Worm (Caenorhabditis elegans) whole organism, L4/young adult: ENCODE results near the gene C13C4.8.
A peak's percentile ranks its signal among the peaks of the same experiment; 100 is the strongest.
"Not testable (repeated sequence)": the region's sequence is repeated elsewhere in the genome, so short reads cannot be mapped to it uniquely, and the experiment has no call there.

ENCODE experiments used
- W03F9.2 ChIP-seq: fragments of 150-350 bp; optimal IDR thresholded peaks from 2 replicates; lab custom pipeline; 2014; ENCODE audit warnings: missing biosample characterization, missing genetic modification characterization
- dao-5 ChIP-seq: sonication (generic microtip); optimal IDR thresholded peaks from 2 replicates; lab custom pipeline; 2016; ENCODE audit warnings: missing genotype, missing genetic modification characterization, moderate library complexity, missing compliant biosample characterization
- him-1 ChIP-seq: sonication (generic microtip); optimal IDR thresholded peaks from 2 replicates; lab custom pipeline; 2016; ENCODE audit warnings: missing genotype, missing genetic modification reagents, missing genetic modification characterization, missing compliant biosample characterization

Gene C13C4.8

DNA sequence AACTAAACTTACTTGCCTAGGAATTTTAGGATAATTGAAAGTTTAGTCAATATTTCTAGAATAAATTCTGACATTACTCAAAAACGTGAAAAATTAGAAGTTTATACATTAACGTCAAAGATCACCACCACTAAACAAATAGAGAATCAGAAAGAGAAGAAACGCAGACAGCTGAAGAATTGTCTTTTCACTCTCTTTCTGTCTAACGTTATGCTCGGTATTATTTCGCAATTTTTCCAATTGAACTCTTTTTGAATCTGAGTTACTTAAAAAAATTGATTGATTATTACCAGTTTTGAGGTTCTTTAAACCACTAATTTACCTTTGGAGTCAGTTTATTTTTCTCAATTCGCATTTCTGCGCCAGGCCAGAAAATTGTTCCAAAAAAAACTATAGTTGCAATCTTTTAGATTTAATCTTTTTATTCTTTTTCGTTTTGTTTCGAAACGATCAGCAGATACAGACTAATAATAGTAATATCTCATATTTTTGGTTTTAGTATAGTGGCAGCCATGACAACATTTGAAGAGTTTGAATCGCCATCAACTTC is 16.9 kb upstream of the C13C4.8 start, which contains the start of gene nhr-154:
TSS of gene nhr-154 (plus strand) at position 500 of the 550 bp plus-strand sequence.
- TF ChIP-seq him-1 (tag; lab: Kevin White, UChicago): no peak
- TF ChIP-seq W03F9.2 (tag; lab: Kevin White, UChicago): peak; percentile 17

ce11 chrV:12103920-12104319 is 13.9 kb upstream of the C13C4.8 start, which contains the start of gene nhr-153:
Gene nhr-153, plus strand, starts transcription at chrV:12104220.
- no peak for TF ChIP-seq dao-5 (tag; lab: Kevin White, UChicago)
- TF ChIP-seq him-1 (tag; lab: Kevin White, UChicago): no peak
- TF ChIP-seq W03F9.2 (tag; lab: Kevin White, UChicago): no peak

DNA sequence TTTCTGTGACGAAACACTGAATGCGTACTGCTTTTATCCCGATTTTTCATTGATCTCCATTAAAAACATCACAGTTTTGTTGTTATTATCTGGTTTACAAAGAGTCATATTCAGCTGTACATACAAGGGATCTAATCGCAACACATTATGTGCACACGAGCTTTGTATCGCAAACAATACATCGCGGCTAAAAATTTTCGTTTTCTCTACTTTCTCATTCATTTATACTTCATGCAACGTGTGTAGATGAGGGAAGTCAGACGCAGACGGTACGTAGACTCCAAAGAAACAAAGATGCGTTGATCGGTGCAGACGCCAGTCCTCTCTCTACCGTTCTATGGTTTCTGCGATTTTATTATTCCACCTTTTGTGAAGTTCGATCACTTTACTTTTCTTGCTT is 11.0 kb upstream of the C13C4.8 start, which contains the start of gene nhr-136:
TSS of gene nhr-136 (plus strand) at position 301 of the 400 bp plus-strand sequence.
- no peak for TF ChIP-seq dao-5 (tag; lab: Kevin White, UChicago)

DNA sequence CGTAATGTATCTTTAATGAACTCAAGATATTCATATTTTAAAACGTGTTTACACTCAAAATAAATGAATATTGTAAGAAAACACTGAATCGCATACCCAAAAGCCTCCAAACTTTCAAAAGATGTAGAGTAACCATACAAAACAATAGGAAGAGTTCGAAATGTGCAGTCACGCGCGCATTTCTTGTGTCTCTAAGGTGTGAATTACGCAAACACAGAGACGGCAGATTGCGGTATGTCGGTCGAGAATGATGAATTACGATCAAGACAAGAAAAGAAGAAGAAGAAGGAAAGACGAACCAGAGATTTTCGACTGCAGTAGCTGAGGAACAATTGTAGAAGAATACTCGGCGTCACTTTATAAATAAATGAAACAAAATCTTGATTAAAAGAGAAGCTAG is 6.4 kb upstream of the C13C4.8 start, which contains the start of gene lhpp-1:
TSS of gene lhpp-1 (minus strand) at position 354 of the 400 bp plus-strand sequence.
- TF ChIP-seq dao-5 (tag; lab: Kevin White, UChicago) (no peak), him-1 (tag; lab: Kevin White, UChicago) (no peak), W03F9.2 (tag; lab: Kevin White, UChicago) (no peak)

- TF ChIP-seq W03F9.2 (tag; lab: Kevin White, UChicago) (no peak), dao-5 (tag; lab: Kevin White, UChicago) (no peak), him-1 (tag; lab: Kevin White, UChicago) (no peak)
Measured at ce11 chrV:12113726-12114125, 4.1 kb upstream of the C13C4.8 start.

DNA sequence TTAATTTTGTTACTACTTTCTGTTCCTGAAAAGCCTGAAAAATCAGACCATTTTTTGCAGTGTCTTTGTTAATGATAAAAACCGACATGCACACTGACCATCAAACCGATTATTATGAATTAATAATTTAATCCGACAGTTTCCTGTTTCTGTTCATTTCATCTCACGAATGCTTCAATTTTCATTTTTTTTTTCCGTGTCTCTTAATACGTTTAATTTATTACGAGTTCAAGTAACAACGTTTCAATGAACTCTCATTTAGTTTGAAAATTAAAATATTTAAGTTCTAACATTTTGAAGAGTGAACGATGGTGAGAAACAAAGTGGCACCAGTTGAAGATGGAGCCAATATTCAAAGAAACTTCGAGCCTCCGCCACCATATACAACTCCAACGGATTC is 3.1 kb upstream of the C13C4.8 start, which contains the start of gene spin-1:
TSS of gene spin-1 (plus strand) at position 301 of the 400 bp plus-strand sequence.
- TF ChIP-seq dao-5 (tag; lab: Kevin White, UChicago) (no peak), him-1 (tag; lab: Kevin White, UChicago) (no peak), W03F9.2 (tag; lab: Kevin White, UChicago) (no peak)

DNA sequence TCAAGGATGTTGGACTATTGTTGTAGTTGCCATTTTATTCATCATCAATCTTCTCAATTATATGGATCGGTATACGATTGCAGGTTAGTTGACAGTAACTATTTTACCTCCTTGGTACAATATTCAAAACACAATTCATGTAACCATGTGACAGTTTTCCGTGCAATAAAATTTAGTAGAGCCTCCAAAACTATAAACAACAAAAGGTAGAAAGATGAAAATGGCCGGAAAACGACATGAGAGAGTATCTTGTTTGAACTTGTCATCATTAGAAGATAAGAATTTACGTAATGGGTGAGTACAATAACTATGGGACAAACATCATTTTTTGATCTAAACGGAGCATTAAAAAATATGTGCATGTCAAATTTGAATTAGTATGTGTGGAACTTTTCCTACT is 2.7 kb upstream of the C13C4.8 start:
- no peak for TF ChIP-seq W03F9.2 (tag; lab: Kevin White, UChicago)
- TF ChIP-seq dao-5 (tag; lab: Kevin White, UChicago): no peak
- no peak for TF ChIP-seq him-1 (tag; lab: Kevin White, UChicago)

ce11 chrV:12120381-12120780 is 2.6 kb downstream of the C13C4.8 start, which contains the start of gene C13C4.7:
Gene C13C4.7, minus strand, starts transcription at chrV:12120481.
- TF ChIP-seq him-1 (tag; lab: Kevin White, UChicago) (no peak), dao-5 (tag; lab: Kevin White, UChicago) (no peak), W03F9.2 (tag; lab: Kevin White, UChicago) (no peak)

ce11 chrV:12121274-12121673 is 3.5 kb downstream of the C13C4.8 start, which contains the start of gene C13C4.6:
Gene C13C4.6, plus strand, starts transcription at chrV:12121574.
- TF ChIP-seq him-1 (tag; lab: Kevin White, UChicago): no peak

- TF ChIP-seq dao-5, W03F9.2, him-1 (tag; lab: Kevin White, UChicago): not testable (repeated sequence)
Measured at ce11 chrV:12130688-12131087, 12.9 kb downstream of the C13C4.8 start, which contains the start of gene C27A7.6. Gene C27A7.6, minus strand, starts transcription at chrV:12130788.

DNA sequence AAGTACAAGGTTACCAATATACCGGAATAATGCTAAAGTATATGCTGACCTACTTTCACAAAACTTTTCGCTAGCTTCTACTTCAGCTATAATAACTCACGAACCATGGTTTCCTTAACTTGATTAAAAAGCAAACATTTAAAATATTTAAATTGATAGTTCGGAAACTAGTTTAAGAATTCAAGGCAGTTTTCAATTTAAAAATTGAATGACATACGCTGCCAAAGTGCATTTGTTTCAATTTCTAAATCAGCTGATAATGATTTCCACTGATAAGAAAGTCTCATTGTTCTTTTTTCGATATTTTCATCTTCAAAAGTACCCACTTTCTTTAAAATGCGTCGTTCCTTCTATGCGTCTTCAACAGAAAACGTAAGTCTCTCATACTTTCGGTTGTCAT is 13.4 kb downstream of the C13C4.8 start, which contains the start of gene enpp-1:
TSS of gene enpp-1 (plus strand) at position 301 of the 400 bp plus-strand sequence.
- TF ChIP-seq dao-5, him-1, W03F9.2 (tag; lab: Kevin White, UChicago): not testable (repeated sequence)

DNA sequence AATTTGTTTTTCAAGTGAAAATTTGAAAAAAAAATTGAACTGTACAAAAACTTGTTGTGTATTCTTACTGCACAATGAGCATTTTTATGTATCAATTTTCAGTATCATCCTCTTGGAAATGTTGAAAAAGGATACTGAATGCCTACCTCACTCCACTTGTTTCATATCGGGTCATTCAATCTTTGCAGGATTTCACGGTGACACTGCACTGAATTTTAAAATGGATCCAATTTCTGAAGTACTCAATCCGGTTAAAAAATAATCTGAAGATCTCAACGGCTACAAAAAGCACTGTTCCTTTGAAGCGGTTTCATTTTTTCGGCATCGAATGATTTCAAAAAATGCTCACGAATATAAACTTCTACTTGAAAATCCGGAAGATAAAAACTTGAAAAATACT is 20.1 kb downstream of the C13C4.8 start:
- TF ChIP-seq W03F9.2 (tag; lab: Kevin White, UChicago): no peak
- no peak for TF ChIP-seq dao-5 (tag; lab: Kevin White, UChicago)
- no peak for TF ChIP-seq him-1 (tag; lab: Kevin White, UChicago)

DNA sequence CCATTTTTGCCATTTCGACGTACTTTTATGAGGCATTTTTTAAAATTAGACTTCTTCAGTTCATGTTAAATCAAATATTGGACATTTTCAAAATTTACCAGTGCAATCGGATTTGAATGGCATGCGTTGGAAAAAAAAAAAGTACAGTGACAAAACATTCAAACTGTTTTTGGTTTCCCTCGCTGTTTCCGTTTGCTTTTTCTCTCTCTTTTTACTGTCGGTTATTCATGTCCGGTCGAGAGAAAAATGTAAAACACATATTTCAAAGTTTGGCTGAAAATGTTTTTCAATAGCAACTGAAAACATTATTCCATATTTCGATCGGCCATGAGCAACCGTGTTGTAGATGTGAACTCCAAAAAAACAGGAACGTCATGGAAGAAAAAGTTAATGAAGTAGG is 22.8 kb downstream of the C13C4.8 start, which contains the start of gene C27A7.3:
TSS of gene C27A7.3 (plus strand) at position 301 of the 400 bp plus-strand sequence.
- no peak for TF ChIP-seq W03F9.2 (tag; lab: Kevin White, UChicago)
- no peak for TF ChIP-seq dao-5 (tag; lab: Kevin White, UChicago)
- no peak for TF ChIP-seq him-1 (tag; lab: Kevin White, UChicago)

DNA sequence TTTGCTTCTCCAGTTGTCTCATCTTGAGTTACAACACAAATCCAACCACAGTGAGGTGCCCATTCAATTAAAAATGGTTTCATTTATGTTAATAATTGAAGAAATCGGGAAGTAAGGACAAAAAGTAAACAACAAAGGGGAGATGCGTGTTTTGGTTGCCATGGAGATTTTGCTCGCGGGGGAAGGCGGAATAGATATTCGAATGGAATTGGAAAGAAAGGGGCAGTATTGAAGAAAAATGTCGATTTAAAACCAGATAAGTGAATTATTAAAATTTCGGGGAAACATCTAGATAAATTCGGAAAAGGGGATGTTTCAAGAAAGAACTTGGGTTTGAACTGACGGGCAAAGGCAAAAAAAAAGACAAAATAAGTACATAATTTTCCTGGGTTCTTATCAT is 32.8 kb downstream of the C13C4.8 start, which contains the start of gene che-11:
TSS of gene che-11 (minus strand) at position 101 of the 400 bp plus-strand sequence.
- TF ChIP-seq W03F9.2 (tag; lab: Kevin White, UChicago) (no peak), dao-5 (tag; lab: Kevin White, UChicago) (no peak), him-1 (tag; lab: Kevin White, UChicago) (no peak)
